Fruit fly (Drosophila melanogaster) whole organism, embryonic: ENCODE results near the gene CG7432.
A peak's percentile ranks its signal among the peaks of the same experiment; 100 is the strongest.

Experiments
- CG18619 ChIP-seq: fragments of 200-800 bp; sonication (Bioruptor generic); optimal IDR thresholded peaks from 3 replicates; lab custom pipeline; 2017; ENCODE audit warnings: missing biosample characterization, mild to moderate bottlenecking, missing genetic modification characterization
- Lim3 ChIP-seq: fragments of 200-800 bp; sonication (Bioruptor generic); IDR thresholded peaks from 2 replicates; pipeline ENCODE4 v1.3.6; 2022; ENCODE audit warnings: missing biosample characterization, missing genetic modification characterization
- Rx ChIP-seq: fragments of 200-800 bp; sonication (Bioruptor generic); IDR thresholded peaks from 2 replicates; pipeline ENCODE4 v1.3.6; 2022; ENCODE audit warnings: missing biosample characterization, missing genetic modification characterization
- az2 ChIP-seq: fragments of 200-800 bp; sonication (Bioruptor generic); optimal IDR thresholded peaks from 3 replicates; lab custom pipeline; 2016; ENCODE audit warnings: missing biosample characterization, missing genetic modification characterization
- btn ChIP-seq: fragments of 200-800 bp; sonication (Bioruptor generic); optimal IDR thresholded peaks from 2 replicates; lab custom pipeline; 2016; ENCODE audit warnings: missing biosample characterization, missing genetic modification characterization

DNA sequence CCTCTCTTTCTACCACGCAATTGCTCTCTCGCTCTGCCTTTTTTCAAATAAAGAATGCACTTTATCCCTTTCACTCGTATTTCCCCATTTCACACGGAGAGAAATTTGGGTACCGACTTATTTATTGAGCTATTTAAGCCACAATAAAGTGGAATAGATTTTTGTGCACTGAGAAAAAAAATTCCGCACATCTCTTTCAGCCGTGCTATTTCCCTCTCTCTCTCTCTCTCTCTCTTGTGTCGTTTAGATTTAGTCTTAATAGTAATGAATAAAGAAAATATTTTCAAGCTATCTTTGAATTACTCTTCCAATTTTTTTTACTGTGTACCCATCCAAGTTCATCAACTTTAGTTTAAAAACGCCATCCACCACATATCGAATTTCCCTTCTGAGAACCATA, 41.2 kb upstream of the CG7432 start:
- no peak for TF ChIP-seq CG18619 (GFP tag; lab: Kevin White, UChicago)
- 0 out of 2 replicates have a peak, but pooled peaks have one; percentile 28 for TF ChIP-seq Lim3
- no peak for TF ChIP-seq btn (GFP tag; lab: Kevin White, UChicago)
- peak; percentile 58 for TF ChIP-seq az2 (GFP tag; lab: Kevin White, UChicago)
- peak; percentile 60; the same call in 1 of the 2 replicates for TF ChIP-seq Rx
